Worm (Caenorhabditis elegans): ENCODE measurements around the gene C48D1.5.

Gene C48D1.5

ce11 chrIV:13247780-13248179 is 26.0 kb downstream of the C48D1.5 start:
- TF ChIP-seq ceh-83 (GFP tag; optimal IDR thresholded peaks at IDR 0.05) = no peak
- TF ChIP-seq ham-2 (GFP tag; optimal IDR thresholded peaks at IDR 0.05) = no peak
- no peak for TF ChIP-seq flh-1 (GFP tag; optimal IDR thresholded peaks at IDR 0.05)
- TF ChIP-seq lsy-2 (tag; optimal IDR thresholded peaks at IDR 0.05) = no peak
- no peak for TF ChIP-seq elt-3 (tag; optimal IDR thresholded peaks at IDR 0.05)
- no peak for TF ChIP-seq tbx-8 (GFP tag; optimal IDR thresholded peaks at IDR 0.05)
- TF ChIP-seq M03D4.4 (tag; optimal IDR thresholded peaks at IDR 0.05) = no peak
- TF ChIP-seq blmp-1 (tag; optimal IDR thresholded peaks at IDR 0.05) = no peak
- TF ChIP-seq lin-32 (GFP tag; optimal IDR thresholded peaks at IDR 0.05) = no peak
- TF ChIP-seq bed-3 (GFP tag; optimal IDR thresholded peaks at IDR 0.05) = no peak
- TF ChIP-seq hlh-1 (tag; optimal IDR thresholded peaks at IDR 0.05) = no peak
- no peak for TF ChIP-seq nhr-76 (tag; optimal IDR thresholded peaks at IDR 0.05)
- no peak for TF ChIP-seq unc-120 (tag; optimal IDR thresholded peaks at IDR 0.05; ENCODE audit: poor library complexity, severe bottlenecking)
- TF ChIP-seq ceh-39 (tag; optimal IDR thresholded peaks at IDR 0.05) = no peak
- no peak for TF ChIP-seq elt-1 (tag; optimal IDR thresholded peaks at IDR 0.05; ENCODE audit: borderline replicate concordance, insufficient read depth)
- no peak for TF ChIP-seq nhr-237 (tag; optimal IDR thresholded peaks at IDR 0.05)

- TF ChIP-seq lin-13 (tag; optimal IDR thresholded peaks at IDR 0.05) = no peak
- no peak for TF ChIP-seq ztf-11 (tag; optimal IDR thresholded peaks at IDR 0.05)
- no peak for TF ChIP-seq sptf-1 (tag; optimal IDR thresholded peaks at IDR 0.05)
- no peak for TF ChIP-seq nhr-76 (tag; optimal IDR thresholded peaks at IDR 0.05)
- TF ChIP-seq ceh-43 (GFP tag; optimal IDR thresholded peaks at IDR 0.05) = no peak
Measured at ce11 chrIV:13250243-13250642, 28.5 kb downstream of the C48D1.5 start.

ce11 chrIV:13252211-13252610 is 30.5 kb downstream of the C48D1.5 start, which contains the start of gene ttr-51:
Gene ttr-51, minus strand, starts transcription at chrIV:13252311.
- no peak for TF ChIP-seq cnd-1 (tag; optimal IDR thresholded peaks at IDR 0.05)
- TF ChIP-seq pha-4 (tag; optimal IDR thresholded peaks at IDR 0.05) = no peak
- TF ChIP-seq snpc-4 (tag; optimal IDR thresholded peaks at IDR 0.05) = no peak
- TF ChIP-seq zip-8 (tag; optimal IDR thresholded peaks at IDR 0.05) = no peak
- no peak for TF ChIP-seq ceh-39 (tag; optimal IDR thresholded peaks at IDR 0.05)
- TF ChIP-seq unc-62 (GFP tag; optimal IDR thresholded peaks at IDR 0.05) = no peak
- TF ChIP-seq nhr-2 (tag; optimal IDR thresholded peaks at IDR 0.05) = no peak
- no peak for TF ChIP-seq lsy-2 (tag; optimal IDR thresholded peaks at IDR 0.05)
- no peak for TF ChIP-seq mls-2 (tag; optimal IDR thresholded peaks at IDR 0.05)
- TF ChIP-seq nhr-28 (tag; optimal IDR thresholded peaks at IDR 0.05) = no peak
- no peak for TF ChIP-seq lin-13 (tag; optimal IDR thresholded peaks at IDR 0.05)
- TF ChIP-seq elt-1 (tag; optimal IDR thresholded peaks at IDR 0.05; ENCODE audit: borderline replicate concordance, insufficient read depth) = no peak

ce11 chrIV:13253841-13254240 is 32.1 kb downstream of the C48D1.5 start, which contains the start of gene ttr-45:
Gene ttr-45, plus strand, starts transcription at chrIV:13254225.
- TF ChIP-seq unc-62 (GFP tag; optimal IDR thresholded peaks at IDR 0.05) (peak; percentile 22), hlh-1 (tag; optimal IDR thresholded peaks at IDR 0.05) (peak; percentile 11), flh-1 (GFP tag; optimal IDR thresholded peaks at IDR 0.05) (no peak), sptf-1 (tag; optimal IDR thresholded peaks at IDR 0.05) (no peak), ces-1 (GFP tag; optimal IDR thresholded peaks at IDR 0.05) (no peak)

- TF ChIP-seq lsy-2 (tag; optimal IDR thresholded peaks at IDR 0.05) (no peak), ceh-83 (GFP tag; optimal IDR thresholded peaks at IDR 0.05) (no peak), bed-3 (GFP tag; optimal IDR thresholded peaks at IDR 0.05) (no peak)
Measured at ce11 chrIV:13255886-13256285, 34.1 kb downstream of the C48D1.5 start, which contains the start of gene bus-12. Gene bus-12, plus strand, starts transcription at chrIV:13256186.

ce11 chrIV:13258872-13259271 is 37.1 kb downstream of the C48D1.5 start, which contains the start of gene JC8.16:
Gene JC8.16, plus strand, starts transcription at chrIV:13259172.
- TF ChIP-seq flh-1 (GFP tag; optimal IDR thresholded peaks at IDR 0.05) (no peak), sptf-1 (tag; optimal IDR thresholded peaks at IDR 0.05) (no peak), ces-1 (GFP tag; optimal IDR thresholded peaks at IDR 0.05) (no peak), ztf-11 (tag; optimal IDR thresholded peaks at IDR 0.05) (no peak), mab-5 (tag; optimal IDR thresholded peaks at IDR 0.05) (no peak)
